Worm (Caenorhabditis elegans) whole organism, L3 larva: ENCODE results near the gene H01M10.1.

Experiments used
- ZK546.5 ChIP-seq: sonication (generic microtip); optimal IDR thresholded peaks from 2 replicates; lab custom pipeline; 2017; ENCODE audit warnings: missing biosample characterization, missing genetic modification characterization
- ama-1 ChIP-seq: fragments of 150-350 bp; optimal IDR thresholded peaks from 2 replicates; lab custom pipeline; 2018
- elt-1 ChIP-seq: fragments of 150-350 bp; optimal IDR thresholded peaks from 2 replicates; lab custom pipeline; 2014; ENCODE audit warnings: missing biosample characterization, missing genetic modification characterization
- fkh-10 ChIP-seq: sonication (generic microtip); optimal IDR thresholded peaks from 2 replicates; lab custom pipeline; 2017; ENCODE audit warnings: missing biosample characterization, missing genetic modification reagents, missing genetic modification characterization
- lin-15B ChIP-seq: fragments of 150-350 bp; optimal IDR thresholded peaks from 2 replicates; lab custom pipeline; 2014; ENCODE audit warnings: missing biosample characterization, missing genetic modification characterization
- mdl-1 ChIP-seq: fragments of 150-350 bp; optimal IDR thresholded peaks from 2 replicates; lab custom pipeline; 2014; ENCODE audit warnings: missing biosample characterization, missing genetic modification characterization
- nfya-1 ChIP-seq: sonication (generic microtip); optimal IDR thresholded peaks from 2 replicates; lab custom pipeline; 2017; ENCODE audit warnings: missing genetic modification characterization, mild to moderate bottlenecking, missing compliant biosample characterization, antibody characterized with exemption, moderate library complexity; ENCODE audit not compliant: insufficient read depth
- nhr-12 ChIP-seq: fragments of 150-350 bp; optimal IDR thresholded peaks from 2 replicates; lab custom pipeline; 2014; ENCODE audit warnings: missing biosample characterization, missing genetic modification characterization
- nhr-23 ChIP-seq: fragments of 150-350 bp; optimal IDR thresholded peaks from 2 replicates; lab custom pipeline; 2014; ENCODE audit warnings: missing biosample characterization, missing genetic modification reagents, missing genetic modification characterization
- pqm-1 ChIP-seq: fragments of 150-350 bp; optimal IDR thresholded peaks from 2 replicates; lab custom pipeline; 2017; ENCODE audit warnings: missing biosample characterization, missing genetic modification characterization, inconsistent platforms
- unc-62 ChIP-seq: fragments of 150-350 bp; sonication (generic microtip); optimal IDR thresholded peaks from 4 replicates; lab custom pipeline; 2014; ENCODE audit warnings: missing biosample characterization, missing genetic modification reagents, missing genetic modification characterization

DNA sequence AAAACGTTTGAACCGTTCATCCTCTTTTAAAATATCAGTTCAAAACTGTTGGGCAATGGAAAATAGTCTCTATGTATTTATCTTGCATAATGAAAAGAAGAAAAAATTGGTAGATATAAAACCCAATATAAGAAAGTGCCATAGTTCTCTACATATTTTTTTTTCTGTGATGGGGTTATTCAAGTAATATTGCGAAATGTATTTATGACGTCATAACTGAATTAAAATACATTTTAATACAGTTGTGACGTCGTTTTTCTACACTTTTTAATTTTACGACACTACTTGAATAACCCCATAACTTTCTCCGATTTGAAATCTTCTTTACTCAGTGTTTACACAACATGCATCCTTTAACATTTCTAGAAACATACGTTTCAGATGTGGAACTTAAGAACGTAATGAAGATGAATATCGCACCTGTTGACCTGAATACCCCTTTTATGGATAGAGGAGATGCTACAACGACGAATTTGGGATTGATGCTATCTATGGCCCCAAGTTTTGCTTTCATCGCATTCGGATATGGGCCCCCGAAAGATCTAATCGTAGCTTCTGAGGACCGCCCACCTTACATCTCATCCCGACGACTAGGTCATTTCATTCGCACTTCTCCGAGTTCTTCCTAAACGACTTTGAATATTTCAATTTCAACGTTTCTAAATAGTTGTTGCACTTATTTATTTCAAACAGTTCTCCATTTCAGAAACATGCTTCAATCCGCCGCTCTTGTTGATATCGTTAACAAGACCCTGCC is 27.3 kb upstream of the H01M10.1 start, which contains the start of gene T03G6.1:
- TF ChIP-seq ZK546.5 (tag; lab: Kevin White, UChicago) = no peak
- TF ChIP-seq nhr-23 (tag; lab: Kevin White, UChicago) = peak; percentile 7
- no peak for TF ChIP-seq nhr-12 (tag; lab: Kevin White, UChicago)
- TF ChIP-seq pqm-1 (tag; lab: Kevin White, UChicago) = no peak
- no peak for TF ChIP-seq elt-1 (tag; lab: Kevin White, UChicago)
- no peak for TF ChIP-seq unc-62
- no peak for TF ChIP-seq mdl-1
- no peak for TF ChIP-seq fkh-10
- no peak for TF ChIP-seq ama-1 (lab: Kevin White, UChicago)
- TF ChIP-seq lin-15B = no peak
- no peak for TF ChIP-seq nfya-1
